Worm (Caenorhabditis elegans) whole organism, early embryonic: Measurements from ENCODE around the gene H40L08.9.

Experiments
- B0310.2 ChIP-seq: sonication (generic microtip); optimal IDR thresholded peaks from 2 replicates; lab custom pipeline; 2016; ENCODE audit warnings: mild to moderate bottlenecking, missing genetic modification characterization, missing compliant biosample characterization
- F13C5.2 ChIP-seq: sonication (generic microtip); optimal IDR thresholded peaks from 2 replicates; lab custom pipeline; 2017; ENCODE audit warnings: mild to moderate bottlenecking, missing genetic modification characterization, inconsistent platforms, missing compliant biosample characterization
- aly-1 ChIP-seq: sonication (generic microtip); optimal IDR thresholded peaks from 2 replicates; lab custom pipeline; 2016; ENCODE audit warnings: missing genetic modification characterization, missing compliant biosample characterization
- ama-1 ChIP-seq: fragments of 150-350 bp; optimal IDR thresholded peaks from 2 replicates; lab custom pipeline; 2014
- ceh-13 ChIP-seq: fragments of 200-800 bp; sonication (Bioruptor generic); optimal IDR thresholded peaks from 2 replicates; lab custom pipeline; 2018; ENCODE audit warnings: mild to moderate bottlenecking, missing genetic modification characterization, missing compliant biosample characterization
- ceh-36 ChIP-seq: sonication (generic microtip); optimal IDR thresholded peaks from 2 replicates; lab custom pipeline; 2016; ENCODE audit warnings: missing genetic modification characterization, inconsistent platforms, missing compliant biosample characterization
- ets-7 ChIP-seq: sonication (generic microtip); optimal IDR thresholded peaks from 2 replicates; lab custom pipeline; 2016; ENCODE audit warnings: missing genotype, missing genetic modification characterization, missing compliant biosample characterization
- flt-1 ChIP-seq: fragments of 200-800 bp; sonication (Bioruptor generic); IDR thresholded peaks from 2 replicates; pipeline ENCODE4 v1.3.6; 2022; ENCODE audit warnings: missing genetic modification characterization, missing compliant biosample characterization
- hmbx-1 ChIP-seq: sonication (generic microtip); optimal IDR thresholded peaks from 2 replicates; lab custom pipeline; 2016; ENCODE audit warnings: mild to moderate bottlenecking, missing genetic modification characterization, missing compliant biosample characterization
- hmg-4 ChIP-seq: fragments of 200-800 bp; sonication (Bioruptor generic); optimal IDR thresholded peaks from 2 replicates; lab custom pipeline; 2018; ENCODE audit warnings: mild to moderate bottlenecking, missing genetic modification characterization, missing compliant biosample characterization
- hnd-1 ChIP-seq: sonication (generic microtip); optimal IDR thresholded peaks from 2 replicates; lab custom pipeline; 2016; ENCODE audit warnings: missing genetic modification characterization, missing compliant biosample characterization
- pes-1 ChIP-seq: fragments of 200-800 bp; sonication (Bioruptor generic); IDR thresholded peaks from 2 replicates; pipeline ENCODE4 v1.3.6; 2022; ENCODE audit warnings: missing genetic modification reagents, missing genetic modification characterization, missing compliant biosample characterization
- scrt-1 ChIP-seq: fragments of 200-800 bp; sonication (Bioruptor generic); IDR thresholded peaks from 2 replicates; pipeline ENCODE4 v1.3.6; 2022; ENCODE audit warnings: missing genetic modification characterization, missing compliant biosample characterization
- sea-1 ChIP-seq: fragments of 200-800 bp; sonication (Bioruptor generic); conservative IDR thresholded peaks from 2 replicates; pipeline ENCODE4 v1.3.6; 2022; ENCODE audit warnings: missing genetic modification characterization, missing compliant biosample characterization
- tbx-11 ChIP-seq: fragments of 200-800 bp; sonication (Bioruptor generic); IDR thresholded peaks from 2 replicates; pipeline ENCODE4 v1.3.6; 2022; ENCODE audit warnings: missing genetic modification characterization, missing compliant biosample characterization
- tbx-37 ChIP-seq: fragments of 200-800 bp; sonication (Bioruptor generic); conservative IDR thresholded peaks from 2 replicates; pipeline ENCODE4 v1.3.6; 2022; ENCODE audit warnings: missing genetic modification reagents, missing genetic modification characterization, missing compliant biosample characterization
- tra-4 ChIP-seq: sonication (generic microtip); optimal IDR thresholded peaks from 2 replicates; lab custom pipeline; 2017; ENCODE audit warnings: missing genetic modification characterization, missing compliant biosample characterization

Gene H40L08.9

ce11 chrX:15089123-15089522 lies 12.8 kb upstream of the H40L08.9 start, which contains the start of gene flr-4:
TSS of gene flr-4 (plus strand) at chrX:15089397.
- TF ChIP-seq tra-4 (tag; lab: Kevin White, UChicago) (no peak), tbx-11 (GFP tag; lab: Robert Waterston, UW) (no peak), B0310.2 (tag; lab: Kevin White, UChicago) (no peak), tbx-37 (GFP tag; lab: Robert Waterston, UW) (no peak), ceh-13 (GFP tag; lab: Kevin White, UChicago) (no peak), hmg-4 (GFP tag; lab: Kevin White, UChicago) (no peak), F13C5.2 (no peak), sea-1 (GFP tag; lab: Robert Waterston, UW) (no peak), aly-1 (tag; lab: Kevin White, UChicago) (no peak), flt-1 (GFP tag; lab: Robert Waterston, UW) (no peak)

DNA sequence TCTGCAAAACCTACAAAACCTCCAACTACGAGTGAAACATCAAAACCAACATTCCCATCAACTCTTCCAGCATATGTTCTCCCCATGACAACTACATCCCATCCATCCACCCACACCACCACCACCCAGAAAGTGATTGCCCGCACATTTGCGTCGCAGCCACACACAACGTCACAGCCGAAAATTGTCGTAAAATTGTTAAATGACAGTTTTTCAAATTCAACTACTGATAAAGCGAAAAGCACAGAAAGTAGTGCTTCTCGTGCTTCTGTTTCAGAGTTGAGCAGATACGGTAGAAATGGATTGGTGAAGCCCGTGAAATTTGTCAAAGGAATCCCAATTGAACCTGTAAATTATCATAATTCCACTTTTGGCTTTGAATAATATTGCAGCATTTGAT lies 11.5 kb upstream of the H40L08.9 start:
- TF ChIP-seq tbx-11 (GFP tag; lab: Robert Waterston, UW) = no peak
- no peak for TF ChIP-seq tbx-37 (GFP tag; lab: Robert Waterston, UW)
- TF ChIP-seq sea-1 (GFP tag; lab: Robert Waterston, UW) = no peak
- no peak for TF ChIP-seq ets-7 (tag; lab: Kevin White, UChicago)
- no peak for TF ChIP-seq hmg-4 (GFP tag; lab: Kevin White, UChicago)
- TF ChIP-seq hmbx-1 (tag; lab: Kevin White, UChicago) = no peak
- TF ChIP-seq hnd-1 (tag; lab: Kevin White, UChicago) = no peak
- no peak for TF ChIP-seq flt-1 (GFP tag; lab: Robert Waterston, UW)
- no peak for TF ChIP-seq B0310.2 (tag; lab: Kevin White, UChicago)
- TF ChIP-seq pes-1 (GFP tag; lab: Robert Waterston, UW) = no peak
- TF ChIP-seq ceh-36 (tag; lab: Kevin White, UChicago) = no peak
- no peak for TF ChIP-seq scrt-1 (GFP tag; lab: Robert Waterston, UW)

DNA sequence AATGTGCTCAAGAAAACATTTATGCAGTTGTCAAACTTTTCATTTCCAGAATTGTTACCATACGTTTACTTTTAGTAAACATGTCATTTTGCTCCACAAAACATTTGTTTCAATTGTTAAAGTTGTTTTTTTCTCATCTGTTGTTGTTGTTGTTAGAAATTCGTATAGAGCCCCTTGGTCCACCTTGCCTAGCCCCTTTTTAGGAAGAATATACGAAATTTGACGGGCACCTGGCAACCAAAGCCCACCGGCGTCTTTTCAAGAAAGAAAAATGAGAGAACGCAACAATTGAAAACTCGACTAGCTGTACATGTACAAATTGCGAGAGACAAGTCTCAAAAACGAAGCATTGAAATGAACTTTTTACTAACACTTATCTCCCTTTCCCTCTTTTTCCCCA lies 8.1 kb upstream of the H40L08.9 start, which contains the start of gene F09B12.5:
TSS of gene F09B12.5 (plus strand) at position 301 of the 400 bp plus-strand sequence.
- TF ChIP-seq B0310.2 (tag; lab: Kevin White, UChicago) = no peak

DNA sequence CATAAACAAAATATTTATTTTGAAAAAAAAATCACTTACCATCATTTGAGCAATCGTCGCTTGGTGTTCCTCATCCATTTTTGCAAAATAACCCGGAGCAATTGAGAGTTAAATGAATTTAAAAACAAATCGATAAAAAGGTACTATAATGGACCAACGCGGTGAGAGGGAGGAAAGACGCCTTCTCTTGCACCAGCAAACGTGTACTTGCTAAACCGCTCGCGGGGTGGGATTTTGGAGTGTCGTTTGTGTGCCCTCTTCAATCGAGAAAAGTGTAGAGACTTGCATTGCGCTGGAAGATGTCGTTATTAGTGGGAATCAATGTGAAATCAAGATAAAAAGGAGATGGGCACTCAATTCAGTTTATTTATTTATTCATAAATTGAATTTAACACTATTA lies 7.5 kb upstream of the H40L08.9 start, which contains the start of gene H40L08.1:
TSS of gene H40L08.1 (minus strand) at position 292 of the 400 bp plus-strand sequence.
- TF ChIP-seq tbx-37 (GFP tag; lab: Robert Waterston, UW) (0 out of 2 replicates have a peak, but pooled peaks have one; percentile 13), tbx-11 (GFP tag; lab: Robert Waterston, UW) (no peak)

- TF ChIP-seq hmg-4 (GFP tag; lab: Kevin White, UChicago) (no peak), aly-1 (tag; lab: Kevin White, UChicago) (no peak), hmbx-1 (tag; lab: Kevin White, UChicago) (no peak), tbx-37 (GFP tag; lab: Robert Waterston, UW) (no peak), hnd-1 (tag; lab: Kevin White, UChicago) (no peak), sea-1 (GFP tag; lab: Robert Waterston, UW) (no peak), ama-1 (lab: Kevin White, UChicago) (no peak), ets-7 (tag; lab: Kevin White, UChicago) (no peak), ceh-36 (tag; lab: Kevin White, UChicago) (no peak), tra-4 (tag; lab: Kevin White, UChicago) (no peak), flt-1 (GFP tag; lab: Robert Waterston, UW) (no peak), tbx-11 (GFP tag; lab: Robert Waterston, UW) (no peak), F13C5.2 (no peak), scrt-1 (GFP tag; lab: Robert Waterston, UW) (no peak), B0310.2 (tag; lab: Kevin White, UChicago) (no peak), pes-1 (GFP tag; lab: Robert Waterston, UW) (no peak), ceh-13 (GFP tag; lab: Kevin White, UChicago) (no peak)
Observed at ce11 chrX:15081486-15081885, 5.2 kb upstream of the H40L08.9 start.

ce11 chrX:15079406-15079805 lies 3.1 kb upstream of the H40L08.9 start:
- no peak for TF ChIP-seq F13C5.2
- TF ChIP-seq aly-1 (tag; lab: Kevin White, UChicago) = no peak
- no peak for TF ChIP-seq tbx-11 (GFP tag; lab: Robert Waterston, UW)
- TF ChIP-seq tbx-37 (GFP tag; lab: Robert Waterston, UW) = no peak
- no peak for TF ChIP-seq sea-1 (GFP tag; lab: Robert Waterston, UW)
- TF ChIP-seq flt-1 (GFP tag; lab: Robert Waterston, UW) = no peak
- TF ChIP-seq hmg-4 (GFP tag; lab: Kevin White, UChicago) = no peak
- TF ChIP-seq hnd-1 (tag; lab: Kevin White, UChicago) = no peak
- no peak for TF ChIP-seq B0310.2 (tag; lab: Kevin White, UChicago)
- TF ChIP-seq pes-1 (GFP tag; lab: Robert Waterston, UW) = no peak
- no peak for TF ChIP-seq ets-7 (tag; lab: Kevin White, UChicago)
- no peak for TF ChIP-seq tra-4 (tag; lab: Kevin White, UChicago)
- no peak for TF ChIP-seq ceh-13 (GFP tag; lab: Kevin White, UChicago)
- no peak for TF ChIP-seq ama-1 (lab: Kevin White, UChicago)
- no peak for TF ChIP-seq hmbx-1 (tag; lab: Kevin White, UChicago)
- TF ChIP-seq scrt-1 (GFP tag; lab: Robert Waterston, UW) = no peak
- no peak for TF ChIP-seq ceh-36 (tag; lab: Kevin White, UChicago)

DNA sequence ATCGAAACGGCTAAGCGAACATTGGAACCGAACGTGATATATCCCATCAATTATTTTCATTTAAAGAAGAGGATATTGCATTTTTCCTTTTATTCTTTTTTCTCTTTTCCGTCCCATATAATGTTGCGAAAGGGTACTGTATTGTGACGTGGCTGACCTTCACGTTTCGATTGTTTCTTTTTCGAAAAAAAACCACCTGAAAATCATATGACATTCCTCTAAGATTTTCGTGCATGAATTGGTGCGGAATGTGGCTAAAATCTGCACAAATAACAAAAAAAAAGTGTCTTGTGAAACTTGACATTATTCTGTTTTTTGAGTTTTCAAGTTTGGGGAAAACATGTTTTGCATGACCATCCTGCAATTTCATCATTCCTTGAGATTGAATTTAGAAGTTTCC lies 2.0 kb upstream of the H40L08.9 start:
- no peak for TF ChIP-seq tbx-11 (GFP tag; lab: Robert Waterston, UW)
